Worm (Caenorhabditis elegans) whole organism, L4 larva: ENCODE measurements around the gene nhr-131.
A peak's percentile ranks its signal among the peaks of the same experiment; 100 is the strongest.

Experiments
- F49E8.2 ChIP-seq: sonication (generic microtip); optimal IDR thresholded peaks from 2 replicates; lab custom pipeline; 2016; ENCODE audit warnings: missing compliant biosample characterization, mild to moderate bottlenecking, missing genetic modification characterization, borderline replicate concordance
- T20F7.1 ChIP-seq: fragments of 200-800 bp; sonication (Bioruptor generic); optimal IDR thresholded peaks from 2 replicates; lab custom pipeline; 2018; ENCODE audit warnings: mild to moderate bottlenecking, missing genetic modification characterization, missing compliant biosample characterization
- Y5F2A.4 ChIP-seq: fragments of 200-800 bp; sonication (Bioruptor generic); optimal IDR thresholded peaks from 2 replicates; lab custom pipeline; 2018; ENCODE audit warnings: mild to moderate bottlenecking, missing genetic modification characterization, missing compliant biosample characterization
- Y75B8A.6 ChIP-seq: fragments of 200-800 bp; sonication (Bioruptor generic); IDR thresholded peaks from 2 replicates; pipeline ENCODE4 v1.3.6; 2022; ENCODE audit warnings: missing genetic modification reagents, missing genetic modification characterization, missing compliant biosample characterization
- ZK337.2 ChIP-seq: fragments of 200-800 bp; sonication (Bioruptor generic); IDR thresholded peaks from 2 replicates; pipeline ENCODE4 v1.3.6; 2022; ENCODE audit warnings: missing genetic modification reagents, missing genetic modification characterization, missing compliant biosample characterization
- ama-1 ChIP-seq: fragments of 150-350 bp; optimal IDR thresholded peaks from 2 replicates; lab custom pipeline; 2014; ENCODE audit warnings: inconsistent platforms, mixed read lengths
- ceh-28 ChIP-seq: fragments of 150-350 bp; optimal IDR thresholded peaks from 2 replicates; lab custom pipeline; 2014; ENCODE audit warnings: missing biosample characterization, missing genetic modification reagents, missing genetic modification characterization
- ceh-32 ChIP-seq: sonication (generic microtip); optimal IDR thresholded peaks from 2 replicates; lab custom pipeline; 2016; ENCODE audit warnings: mild to moderate bottlenecking, missing genetic modification characterization, missing compliant biosample characterization; ENCODE audit not compliant: poor library complexity
- ceh-62 ChIP-seq: sonication (generic microtip); optimal IDR thresholded peaks from 2 replicates; lab custom pipeline; 2017; ENCODE audit warnings: missing biosample characterization, missing genetic modification characterization
- ceh-82 ChIP-seq: sonication (generic microtip); optimal IDR thresholded peaks from 2 replicates; lab custom pipeline; 2017; ENCODE audit warnings: missing biosample characterization, missing genetic modification characterization
- cey-2 ChIP-seq: sonication (generic microtip); optimal IDR thresholded peaks from 3 replicates; lab custom pipeline; 2017; ENCODE audit warnings: missing genetic modification characterization, mild to moderate bottlenecking, missing compliant biosample characterization, antibody characterized with exemption, borderline replicate concordance; ENCODE audit not compliant: insufficient read depth
- ctbp-1 ChIP-seq: fragments of 200-800 bp; sonication (Bioruptor generic); IDR thresholded peaks from 2 replicates; pipeline ENCODE4 v1.3.6; 2022; ENCODE audit warnings: missing genetic modification reagents, missing genetic modification characterization, missing compliant biosample characterization
- daf-12 ChIP-seq: fragments of 150-350 bp; optimal IDR thresholded peaks from 2 replicates; lab custom pipeline; 2014; ENCODE audit warnings: missing biosample characterization, missing genetic modification reagents, missing genetic modification characterization
- daf-16 ChIP-seq, 3 experiments: sonication (generic microtip); optimal IDR thresholded peaks; 2 replicates each; lab custom pipeline; 2016 to 2017; ENCODE audit warnings: missing genetic modification characterization in 3 of 3, missing genetic modification reagents in 3 of 3, mild to moderate bottlenecking in 2 of 3, missing compliant biosample characterization in 2 of 3, missing biosample characterization in 1 of 3, moderate library complexity in 1 of 3
- dmd-6 ChIP-seq: fragments of 200-800 bp; sonication (Bioruptor generic); IDR thresholded peaks from 2 replicates; pipeline ENCODE4 v1.3.6; 2022; ENCODE audit warnings: missing genetic modification reagents, missing genetic modification characterization, missing compliant biosample characterization
- dmd-8 ChIP-seq: fragments of 200-800 bp; sonication (Bioruptor generic); IDR thresholded peaks from 2 replicates; pipeline ENCODE4 v1.3.6; 2022; ENCODE audit warnings: missing genetic modification characterization, missing compliant biosample characterization
- dpl-1 ChIP-seq: fragments of 150-350 bp; optimal IDR thresholded peaks from 2 replicates; lab custom pipeline; 2014; ENCODE audit warnings: missing biosample characterization, missing genetic modification reagents, missing genetic modification characterization
- dve-1 ChIP-seq: sonication (generic microtip); optimal IDR thresholded peaks from 2 replicates; lab custom pipeline; 2017; ENCODE audit warnings: antibody characterized with exemption, mild to moderate bottlenecking, missing genetic modification characterization, missing compliant biosample characterization; ENCODE audit not compliant: insufficient read depth
- fkh-10 ChIP-seq: fragments of 150-350 bp; optimal IDR thresholded peaks from 2 replicates; lab custom pipeline; 2014; ENCODE audit warnings: missing biosample characterization, missing genetic modification reagents, missing genetic modification characterization
- gei-8 ChIP-seq: fragments of 200-800 bp; sonication (Bioruptor generic); optimal IDR thresholded peaks from 2 replicates; lab custom pipeline; 2018; ENCODE audit warnings: mild to moderate bottlenecking, missing genetic modification characterization, missing compliant biosample characterization
- hlh-30 ChIP-seq: sonication (generic microtip); optimal IDR thresholded peaks from 2 replicates; lab custom pipeline; 2017; ENCODE audit warnings: antibody characterized with exemption, mild to moderate bottlenecking, missing genetic modification characterization, missing compliant biosample characterization; ENCODE audit not compliant: insufficient read depth
- jun-1 ChIP-seq: fragments of 150-350 bp; optimal IDR thresholded peaks from 2 replicates; lab custom pipeline; 2014; ENCODE audit warnings: missing biosample characterization, missing genetic modification reagents, missing genetic modification characterization
- lin-1 ChIP-seq: fragments of 200-800 bp; sonication (Bioruptor generic); IDR thresholded peaks from 2 replicates; pipeline ENCODE4 v1.3.6; 2022; ENCODE audit warnings: missing genetic modification reagents, missing genetic modification characterization, missing compliant biosample characterization
- lin-39 ChIP-seq: fragments of 150-350 bp; optimal IDR thresholded peaks from 2 replicates; lab custom pipeline; 2014; ENCODE audit warnings: missing biosample characterization, missing genetic modification reagents, missing genetic modification characterization
- lir-3 ChIP-seq: sonication (generic microtip); optimal IDR thresholded peaks from 2 replicates; lab custom pipeline; 2016; ENCODE audit warnings: mild to moderate bottlenecking, missing genetic modification characterization, missing compliant biosample characterization
- lsy-2 ChIP-seq, 2 experiments: fragments of 150-350 bp in 1 of 2; sonication (generic microtip) in 1 of 2; optimal IDR thresholded peaks; 2 replicates each; lab custom pipeline; 2014 to 2017; ENCODE audit warnings: missing biosample characterization in 2 of 2, missing genetic modification characterization in 2 of 2
- madf-5 ChIP-seq, 2 experiments: fragments of 200-800 bp; sonication (Bioruptor generic); IDR thresholded peaks; 2 replicates each; pipeline ENCODE4 v1.3.6; 2022; ENCODE audit warnings: missing compliant biosample characterization in 2 of 2, missing genetic modification characterization in 2 of 2
- madf-9 ChIP-seq: fragments of 200-800 bp; sonication (Bioruptor generic); conservative IDR thresholded peaks from 2 replicates; pipeline ENCODE4 v1.3.6; 2022; ENCODE audit warnings: missing genetic modification reagents, missing genetic modification characterization, missing compliant biosample characterization
- mdl-1 ChIP-seq, 2 experiments: fragments of 150-350 bp in 1 of 2; sonication (generic microtip) in 1 of 2; optimal IDR thresholded peaks; 2 replicates each; lab custom pipeline; 2014 to 2017; ENCODE audit warnings: missing biosample characterization in 2 of 2, missing genetic modification characterization in 2 of 2
- mep-1 ChIP-seq: fragments of 150-350 bp; sonication (generic microtip); optimal IDR thresholded peaks from 3 replicates; lab custom pipeline; 2014; ENCODE audit warnings: missing biosample characterization, missing genetic modification characterization
- mes-2 ChIP-seq: sonication (generic microtip); optimal IDR thresholded peaks from 2 replicates; lab custom pipeline; 2016; ENCODE audit warnings: missing genotype, mild to moderate bottlenecking, missing genetic modification characterization, missing compliant biosample characterization; ENCODE audit not compliant: poor library complexity, severe bottlenecking
- nhr-10 ChIP-seq: fragments of 150-350 bp; optimal IDR thresholded peaks from 2 replicates; lab custom pipeline; 2014; ENCODE audit warnings: missing biosample characterization, missing genetic modification characterization
- nhr-11 ChIP-seq: fragments of 150-350 bp; optimal IDR thresholded peaks from 2 replicates; lab custom pipeline; 2014; ENCODE audit warnings: missing biosample characterization, missing genetic modification characterization
- nhr-111 ChIP-seq: fragments of 200-800 bp; sonication (Bioruptor generic); optimal IDR thresholded peaks from 2 replicates; lab custom pipeline; 2018; ENCODE audit warnings: mild to moderate bottlenecking, missing genetic modification characterization, missing compliant biosample characterization
- nhr-25 ChIP-seq: sonication (generic microtip); optimal IDR thresholded peaks from 2 replicates; lab custom pipeline; 2017; ENCODE audit warnings: missing genetic modification characterization, mild to moderate bottlenecking, missing compliant biosample characterization, antibody characterized with exemption, moderate library complexity, borderline replicate concordance; ENCODE audit not compliant: insufficient read depth
- nhr-28 ChIP-seq: fragments of 150-350 bp; optimal IDR thresholded peaks from 2 replicates; lab custom pipeline; 2014; ENCODE audit warnings: missing biosample characterization, missing genetic modification characterization
- nhr-48 ChIP-seq: sonication (generic microtip); optimal IDR thresholded peaks from 2 replicates; lab custom pipeline; 2016; ENCODE audit warnings: mild to moderate bottlenecking, missing genetic modification characterization, missing compliant biosample characterization
- nhr-77 ChIP-seq: fragments of 150-350 bp; optimal IDR thresholded peaks from 2 replicates; lab custom pipeline; 2014; ENCODE audit warnings: missing biosample characterization, missing genetic modification characterization
- pha-4 ChIP-seq, 2 experiments: fragments of 150-350 bp in 1 of 2; fragments of 200-800 bp in 1 of 2; sonication (Bioruptor generic) in 1 of 2; IDR thresholded peaks in 1 of 2; optimal IDR thresholded peaks in 1 of 2; 2 replicates each; pipeline versions ENCODE4 v1.3.6 to Lab custom; 2014 to 2022; ENCODE audit warnings: missing genetic modification characterization in 2 of 2, missing genetic modification reagents in 2 of 2, missing biosample characterization in 1 of 2, missing compliant biosample characterization in 1 of 2
- pqm-1 ChIP-seq: sonication (generic microtip); optimal IDR thresholded peaks from 2 replicates; lab custom pipeline; 2017; ENCODE audit warnings: missing biosample characterization, missing genetic modification characterization
- sdz-12 ChIP-seq: fragments of 200-800 bp; sonication (Bioruptor generic); optimal IDR thresholded peaks from 2 replicates; lab custom pipeline; 2018; ENCODE audit warnings: mild to moderate bottlenecking, missing genetic modification characterization, missing compliant biosample characterization
- snpc-1.2 ChIP-seq: fragments of 200-800 bp; sonication (Bioruptor generic); IDR thresholded peaks from 2 replicates; pipeline ENCODE4 v1.3.6; 2022; ENCODE audit warnings: missing genetic modification reagents, missing genetic modification characterization, missing compliant biosample characterization
- snpc-4 ChIP-seq: fragments of 150-350 bp; optimal IDR thresholded peaks from 2 replicates; lab custom pipeline; 2014; ENCODE audit warnings: missing biosample characterization, missing genetic modification characterization
- spr-1 ChIP-seq: sonication (generic microtip); optimal IDR thresholded peaks from 2 replicates; lab custom pipeline; 2016; ENCODE audit warnings: mild to moderate bottlenecking, missing genetic modification characterization, missing compliant biosample characterization
- unc-130 ChIP-seq: sonication (generic microtip); optimal IDR thresholded peaks from 2 replicates; lab custom pipeline; 2016; ENCODE audit warnings: missing genetic modification reagents, missing genetic modification characterization, missing compliant biosample characterization
- zfp-2 ChIP-seq: sonication (generic microtip); optimal IDR thresholded peaks from 2 replicates; lab custom pipeline; 2016; ENCODE audit warnings: mild to moderate bottlenecking, missing genetic modification characterization, missing compliant biosample characterization
- zfp-3 ChIP-seq: fragments of 200-800 bp; sonication (Bioruptor generic); conservative IDR thresholded peaks from 2 replicates; pipeline ENCODE4 v1.3.6; 2022; ENCODE audit warnings: missing genetic modification reagents, missing genetic modification characterization, missing compliant biosample characterization
- ztf-7 ChIP-seq: fragments of 150-350 bp; optimal IDR thresholded peaks from 2 replicates; lab custom pipeline; 2014; ENCODE audit warnings: missing biosample characterization, missing genetic modification characterization

The nhr-131 gene

DNA sequence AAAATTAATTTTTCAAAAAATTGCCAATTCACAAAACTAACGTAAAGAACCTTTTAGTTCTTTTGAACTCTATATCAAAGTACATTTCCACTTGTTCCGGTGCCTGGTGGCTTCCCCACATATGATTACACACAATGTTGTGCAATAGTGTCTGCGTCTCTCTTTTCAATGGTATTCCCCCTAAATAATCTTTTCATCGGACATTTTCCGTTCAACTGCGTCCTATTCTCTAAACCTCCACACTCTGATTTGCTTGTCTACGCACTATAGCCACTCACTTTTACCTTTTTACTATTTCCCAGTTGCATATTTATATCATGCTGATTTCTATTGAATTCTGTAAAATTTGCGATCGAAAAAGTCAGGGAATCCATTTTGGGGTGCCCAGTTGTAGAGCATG is 37.9 kb downstream of the nhr-131 start, which contains the start of gene nhr-58 (continued):
- TF ChIP-seq dmd-8, result no peak
- peak; percentile 69 for TF ChIP-seq nhr-11 (tag; lab: Kevin White, UChicago)
- TF ChIP-seq lin-1, result peak; percentile 90
- no peak for TF ChIP-seq pha-4 (GFP tag; IDR thresholded peaks at IDR 0.05; lab: Robert Waterston, UW)
- TF ChIP-seq pha-4 (tag; optimal IDR thresholded peaks at IDR 0.05; lab: Kevin White, UChicago), result peak; percentile 52
- no peak for TF ChIP-seq daf-12
- peak; percentile 59 for TF ChIP-seq nhr-25
- TF ChIP-seq jun-1 (tag; lab: Kevin White, UChicago), result peak; percentile 53
- TF ChIP-seq hlh-30 (tag; lab: Kevin White, UChicago), result peak; percentile 79
- TF ChIP-seq T20F7.1 (GFP tag; lab: Kevin White, UChicago), result no peak
- no peak for TF ChIP-seq ceh-62

DNA sequence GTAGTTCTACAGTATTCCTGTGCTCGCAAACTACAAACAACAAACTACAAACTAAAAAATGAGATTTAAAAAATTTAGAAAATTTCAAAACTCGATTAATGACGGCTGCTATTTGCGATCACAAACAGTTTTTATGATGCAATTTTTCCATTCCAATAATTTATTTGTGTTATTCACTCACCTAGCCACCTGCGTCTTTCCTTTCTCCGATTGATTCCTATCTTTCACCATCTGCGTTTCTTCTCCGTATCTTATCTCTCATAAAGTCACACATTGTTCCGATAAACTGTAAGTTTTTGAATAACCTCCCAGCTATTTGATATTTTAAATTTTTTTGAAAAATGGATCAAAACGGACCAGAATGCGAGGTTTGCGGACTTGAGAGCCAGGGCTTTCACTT is 40.0 kb downstream of the nhr-131 start, which contains the start of gene nhr-132:
nhr-132 (plus strand) TSS at position 271 of the 400 bp plus-strand sequence.
- TF ChIP-seq spr-1 (no peak), gei-8 (no peak), pqm-1 (tag; lab: Kevin White, UChicago) (no peak), nhr-111 (no peak), nhr-10 (no peak), nhr-48 (tag; lab: Kevin White, UChicago) (no peak), lir-3 (tag; lab: Kevin White, UChicago) (no peak), dve-1 (tag; lab: Kevin White, UChicago) (peak; percentile 74), snpc-1.2 (GFP tag; lab: Robert Waterston, UW) (no peak), ceh-28 (tag; lab: Kevin White, UChicago) (no peak), Y75B8A.6 (GFP tag; lab: Robert Waterston, UW) (no peak), fkh-10 (GFP tag; lab: Kevin White, UChicago) (no peak), dmd-6 (GFP tag; lab: Robert Waterston, UW) (peak; percentile 61), sdz-12 (GFP tag; lab: Kevin White, UChicago) (no peak), hlh-30 (tag; lab: Kevin White, UChicago) (peak; percentile 43), zfp-3 (no peak), nhr-28 (peak; percentile 77), ceh-82 (tag; lab: Kevin White, UChicago) (no peak), daf-16 (GFP tag; optimal IDR thresholded peaks at IDR 0.05; lab: Kevin White, UChicago) (no peak), daf-16 (tag; optimal IDR thresholded peaks at IDR 0.05; lab: Kevin White, UChicago) (peak; percentile 80), lin-39 (tag; lab: Kevin White, UChicago) (no peak), mes-2 (peak; percentile 25), ZK337.2 (GFP tag; lab: Robert Waterston, UW) (no peak), mep-1 (peak; percentile 23), nhr-77 (peak; percentile 8), unc-130 (GFP tag; lab: Kevin White, UChicago) (no peak), ztf-7 (tag; lab: Kevin White, UChicago) (peak; percentile 43), ceh-32 (no peak), madf-5 (GFP tag; IDR thresholded peaks at IDR 0.05; lab: Robert Waterston, UW) (no peak), cey-2 (tag; lab: Kevin White, UChicago) (no peak), Y5F2A.4 (GFP tag; lab: Kevin White, UChicago) (no peak), snpc-4 (tag; lab: Kevin White, UChicago) (no peak), madf-9 (GFP tag; lab: Robert Waterston, UW) (no peak), ceh-62 (no peak), ctbp-1 (GFP tag; lab: Robert Waterston, UW) (no peak), zfp-2 (tag; lab: Kevin White, UChicago) (no peak), F49E8.2 (tag; lab: Kevin White, UChicago) (no peak), ama-1 (lab: Kevin White, UChicago) (no peak), lsy-2 (tag; optimal IDR thresholded peaks at IDR 0.05; lab: Kevin White, UChicago) (peak in 1 of 2 experiments; percentile 55), mdl-1 (tag; optimal IDR thresholded peaks at IDR 0.05; lab: Kevin White, UChicago) (peak in 1 of 2 experiments; percentile 25), dpl-1 (GFP tag; lab: Kevin White, UChicago) (no peak), daf-12 (no peak)
